Worm (Caenorhabditis elegans) whole organism, L1 larva: ENCODE measurements around the gene srxa-1.

Experiments
- C04F5.9 ChIP-seq: sonication (generic microtip); optimal IDR thresholded peaks from 2 replicates; lab custom pipeline; 2016; ENCODE audit warnings: missing genetic modification characterization, missing compliant biosample characterization
- C34B4.2 ChIP-seq: sonication (generic microtip); optimal IDR thresholded peaks from 2 replicates; lab custom pipeline; 2017; ENCODE audit warnings: mild to moderate bottlenecking, missing genetic modification characterization, missing compliant biosample characterization
- F16B12.6 ChIP-seq: fragments of 150-350 bp; optimal IDR thresholded peaks from 2 replicates; lab custom pipeline; 2014; ENCODE audit warnings: missing biosample characterization, missing genetic modification characterization
- Y116A8C.19 ChIP-seq: sonication (generic microtip); optimal IDR thresholded peaks from 2 replicates; lab custom pipeline; 2016; ENCODE audit warnings: missing compliant biosample characterization, missing genetic modification characterization, borderline replicate concordance
- alr-1 ChIP-seq: fragments of 200-800 bp; sonication (Bioruptor generic); optimal IDR thresholded peaks from 2 replicates; lab custom pipeline; 2018; ENCODE audit warnings: borderline replicate concordance, mild to moderate bottlenecking, missing genetic modification characterization, missing compliant biosample characterization
- ama-1 ChIP-seq: fragments of 150-350 bp; optimal IDR thresholded peaks from 2 replicates; lab custom pipeline; 2014
- ceh-63 ChIP-seq: fragments of 200-800 bp; sonication (Bioruptor generic); optimal IDR thresholded peaks from 2 replicates; lab custom pipeline; 2018; ENCODE audit warnings: mild to moderate bottlenecking, missing genetic modification characterization, missing compliant biosample characterization
- ceh-90 ChIP-seq: sonication (generic microtip); optimal IDR thresholded peaks from 2 replicates; lab custom pipeline; 2016; ENCODE audit warnings: missing genetic modification characterization, missing compliant biosample characterization
- dpl-1 ChIP-seq, 3 experiments: fragments of 150-350 bp in 2 of 3; sonication (generic microtip) in 1 of 3; optimal IDR thresholded peaks; 2 replicates each; lab custom pipeline; 2014 to 2017; ENCODE audit warnings: missing biosample characterization in 3 of 3, missing genetic modification characterization in 3 of 3, missing genetic modification reagents in 3 of 3
- dsc-1 ChIP-seq: sonication (generic microtip); optimal IDR thresholded peaks from 2 replicates; lab custom pipeline; 2016; ENCODE audit warnings: mild to moderate bottlenecking, missing genetic modification characterization, missing compliant biosample characterization
- efl-1 ChIP-seq, 4 experiments: fragments of 150-350 bp; optimal IDR thresholded peaks in 3 of 4; peaks in 1 of 4; 1 replicate in 1 of 4; 2 replicates in 3 of 4; lab custom pipeline; 2014; ENCODE audit warnings: missing biosample characterization in 2 of 4, missing genetic modification characterization in 2 of 4, missing genetic modification reagents in 2 of 4
- egl-27 ChIP-seq, 2 experiments: fragments of 150-350 bp in 1 of 2; sonication (generic microtip); optimal IDR thresholded peaks; 3 replicates each; lab custom pipeline; 2017 to 2018; ENCODE audit warnings: missing biosample characterization in 2 of 2, missing genetic modification characterization in 2 of 2, missing genetic modification reagents in 2 of 2
- elt-3 ChIP-seq, 6 experiments: fragments of 150-350 bp in 1 of 6; sonication (generic microtip); optimal IDR thresholded peaks; 2 replicates each; lab custom pipeline; 2017 to 2018; ENCODE audit warnings: missing biosample characterization in 6 of 6, missing genetic modification characterization in 6 of 6, inconsistent platforms in 1 of 6
- ets-5 ChIP-seq: fragments of 200-800 bp; sonication (Bioruptor generic); IDR thresholded peaks from 2 replicates; pipeline ENCODE4 v1.3.6; 2022; ENCODE audit warnings: missing genetic modification characterization, missing compliant biosample characterization
- fkh-10 ChIP-seq: sonication (generic microtip); optimal IDR thresholded peaks from 2 replicates; lab custom pipeline; 2017; ENCODE audit warnings: missing biosample characterization, missing genetic modification reagents, missing genetic modification characterization
- fkh-4 ChIP-seq: sonication (generic microtip); optimal IDR thresholded peaks from 2 replicates; lab custom pipeline; 2016; ENCODE audit warnings: missing compliant biosample characterization, missing genetic modification characterization, borderline replicate concordance
- fos-1 ChIP-seq: fragments of 150-350 bp; optimal IDR thresholded peaks from 2 replicates; lab custom pipeline; 2014; ENCODE audit warnings: missing biosample characterization, missing genetic modification characterization
- grh-1 ChIP-seq: fragments of 200-800 bp; sonication (Bioruptor generic); IDR thresholded peaks from 2 replicates; pipeline ENCODE4 v1.3.6; 2022; ENCODE audit warnings: missing genetic modification reagents, missing genetic modification characterization, missing compliant biosample characterization
- hlh-4 ChIP-seq: sonication (generic microtip); optimal IDR thresholded peaks from 2 replicates; lab custom pipeline; 2016; ENCODE audit warnings: mild to moderate bottlenecking, missing genetic modification characterization, missing compliant biosample characterization
- isw-1 ChIP-seq: fragments of 200-800 bp; sonication (Bioruptor generic); IDR thresholded peaks from 2 replicates; pipeline ENCODE4 v1.3.6; 2022; ENCODE audit warnings: missing genetic modification characterization, missing compliant biosample characterization
- lin-14 ChIP-seq: fragments of 200-800 bp; sonication (Bioruptor generic); optimal IDR thresholded peaks from 2 replicates; lab custom pipeline; 2018; ENCODE audit warnings: mild to moderate bottlenecking, missing genetic modification characterization, moderate library complexity, missing compliant biosample characterization
- lin-15B ChIP-seq: fragments of 150-350 bp; sonication (generic microtip); optimal IDR thresholded peaks from 3 replicates; lab custom pipeline; 2014; ENCODE audit warnings: missing biosample characterization, missing genetic modification characterization
- lin-39 ChIP-seq: fragments of 150-350 bp; optimal IDR thresholded peaks from 2 replicates; lab custom pipeline; 2014; ENCODE audit warnings: missing biosample characterization, missing genetic modification reagents, missing genetic modification characterization
- lsy-2 ChIP-seq, 2 experiments: fragments of 150-350 bp; optimal IDR thresholded peaks; 2 replicates each; lab custom pipeline; 2014; ENCODE audit warnings: missing biosample characterization in 2 of 2, missing genetic modification characterization in 2 of 2
- mdl-1 ChIP-seq, 2 experiments: fragments of 150-350 bp; optimal IDR thresholded peaks; 2 replicates each; lab custom pipeline; 2014 to 2017; ENCODE audit warnings: missing biosample characterization in 2 of 2, missing genetic modification characterization in 2 of 2, inconsistent platforms in 1 of 2
- mef-2 ChIP-seq: fragments of 150-350 bp; optimal IDR thresholded peaks from 2 replicates; lab custom pipeline; 2014; ENCODE audit warnings: missing biosample characterization, missing genetic modification characterization
- nhr-12 ChIP-seq: sonication (generic microtip); optimal IDR thresholded peaks from 2 replicates; lab custom pipeline; 2017; ENCODE audit warnings: missing biosample characterization, missing genetic modification characterization
- nhr-20 ChIP-seq: sonication (generic microtip); optimal IDR thresholded peaks from 2 replicates; lab custom pipeline; 2016; ENCODE audit warnings: mild to moderate bottlenecking, missing genetic modification characterization, missing compliant biosample characterization
- nhr-28 ChIP-seq: fragments of 150-350 bp; optimal IDR thresholded peaks from 2 replicates; lab custom pipeline; 2014; ENCODE audit warnings: missing biosample characterization, missing genetic modification characterization
- nhr-47 ChIP-seq: sonication (generic microtip); optimal IDR thresholded peaks from 2 replicates; lab custom pipeline; 2016; ENCODE audit warnings: mild to moderate bottlenecking, missing genetic modification characterization, moderate library complexity, missing compliant biosample characterization
- nhr-77 ChIP-seq: fragments of 150-350 bp; optimal IDR thresholded peaks from 2 replicates; lab custom pipeline; 2014; ENCODE audit warnings: missing biosample characterization, missing genetic modification characterization
- nhr-84 ChIP-seq: sonication (generic microtip); optimal IDR thresholded peaks from 2 replicates; lab custom pipeline; 2017; ENCODE audit warnings: missing biosample characterization, missing genetic modification characterization
- nhr-85 ChIP-seq: sonication (generic microtip); peaks from one replicate; lab custom pipeline; 2016; ENCODE audit warnings: missing genetic modification characterization, inconsistent platforms, missing compliant biosample characterization
- nhr-90 ChIP-seq: sonication (generic microtip); optimal IDR thresholded peaks from 2 replicates; lab custom pipeline; 2016; ENCODE audit warnings: mild to moderate bottlenecking, missing genetic modification characterization, missing compliant biosample characterization; ENCODE audit not compliant: poor library complexity
- pag-3 ChIP-seq: sonication (generic microtip); optimal IDR thresholded peaks from 2 replicates; lab custom pipeline; 2017; ENCODE audit warnings: missing genetic modification characterization, mild to moderate bottlenecking, missing compliant biosample characterization, antibody characterized with exemption, borderline replicate concordance; ENCODE audit not compliant: insufficient read depth
- pax-3 ChIP-seq: fragments of 200-800 bp; sonication (Bioruptor generic); optimal IDR thresholded peaks from 2 replicates; lab custom pipeline; 2018; ENCODE audit warnings: mild to moderate bottlenecking, missing genetic modification characterization, moderate library complexity, missing compliant biosample characterization
- pqm-1 ChIP-seq: sonication (generic microtip); optimal IDR thresholded peaks from 3 replicates; lab custom pipeline; 2017; ENCODE audit warnings: missing biosample characterization, missing genetic modification characterization
- rnt-1 ChIP-seq: sonication (generic microtip); optimal IDR thresholded peaks from 2 replicates; lab custom pipeline; 2016; ENCODE audit warnings: mild to moderate bottlenecking, missing genetic modification characterization, moderate library complexity, missing compliant biosample characterization
- sox-4 ChIP-seq: sonication (generic microtip); optimal IDR thresholded peaks from 2 replicates; lab custom pipeline; 2016; ENCODE audit warnings: missing genetic modification characterization, missing compliant biosample characterization
- sptf-1 ChIP-seq: fragments of 150-350 bp; optimal IDR thresholded peaks from 2 replicates; lab custom pipeline; 2014; ENCODE audit warnings: missing biosample characterization, missing genetic modification characterization
- sup-37 ChIP-seq: fragments of 200-800 bp; sonication (Bioruptor generic); optimal IDR thresholded peaks from 2 replicates; lab custom pipeline; 2018; ENCODE audit warnings: mild to moderate bottlenecking, missing genetic modification characterization, missing compliant biosample characterization
- swsn-7 ChIP-seq: sonication (generic microtip); optimal IDR thresholded peaks from 2 replicates; lab custom pipeline; 2016; ENCODE audit warnings: missing genetic modification characterization, missing compliant biosample characterization
- unc-130 ChIP-seq: fragments of 150-350 bp; optimal IDR thresholded peaks from 2 replicates; lab custom pipeline; 2017; ENCODE audit warnings: missing biosample characterization, missing genetic modification characterization, inconsistent platforms
- unc-30 ChIP-seq: sonication (generic microtip); optimal IDR thresholded peaks from 2 replicates; lab custom pipeline; 2017; ENCODE audit warnings: missing biosample characterization, missing genetic modification characterization
- unc-62 ChIP-seq: fragments of 150-350 bp; optimal IDR thresholded peaks from 2 replicates; lab custom pipeline; 2014; ENCODE audit warnings: missing biosample characterization, missing genetic modification reagents, missing genetic modification characterization
- unc-86 ChIP-seq: sonication (generic microtip); optimal IDR thresholded peaks from 2 replicates; lab custom pipeline; 2016; ENCODE audit warnings: missing genetic modification characterization, missing compliant biosample characterization
- xbp-1 ChIP-seq: sonication (generic microtip); optimal IDR thresholded peaks from 2 replicates; lab custom pipeline; 2016; ENCODE audit warnings: missing genetic modification characterization, missing compliant biosample characterization
- zag-1 ChIP-seq: fragments of 150-350 bp; optimal IDR thresholded peaks from 2 replicates; lab custom pipeline; 2014; ENCODE audit warnings: missing biosample characterization, missing genetic modification characterization
- zip-4 ChIP-seq: fragments of 200-800 bp; sonication (Bioruptor generic); optimal IDR thresholded peaks from 2 replicates; lab custom pipeline; 2018; ENCODE audit warnings: mild to moderate bottlenecking, missing genetic modification characterization, moderate library complexity, missing compliant biosample characterization
- ztf-11 ChIP-seq, 2 experiments: sonication (generic microtip); optimal IDR thresholded peaks; 2 replicates each; lab custom pipeline; 2016 to 2017; ENCODE audit warnings: missing genetic modification characterization in 2 of 2, missing biosample characterization in 1 of 2, missing compliant biosample characterization in 1 of 2
- ztf-4 ChIP-seq: fragments of 150-350 bp; optimal IDR thresholded peaks from 2 replicates; lab custom pipeline; 2014; ENCODE audit warnings: missing biosample characterization, missing genetic modification characterization

Gene srxa-1

DNA sequence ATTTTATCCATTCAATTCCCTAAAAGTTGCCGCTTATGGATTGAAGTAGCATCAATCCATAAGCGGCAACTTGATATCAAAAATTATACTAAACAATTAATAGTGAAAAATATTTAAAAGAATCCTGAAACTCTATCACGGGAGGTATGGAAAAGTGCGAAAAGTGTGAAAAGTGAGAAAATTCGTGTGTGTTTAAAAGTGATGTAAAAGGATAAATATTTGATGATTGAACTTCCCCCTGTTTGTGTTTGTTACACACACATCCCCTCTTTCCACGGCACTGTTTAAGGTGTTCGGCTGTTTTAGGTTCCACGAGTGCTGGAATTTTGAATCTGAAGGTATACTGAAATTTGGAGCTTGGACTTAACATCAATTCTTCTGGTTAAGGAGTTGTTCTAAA lies 16.1 kb downstream of the srxa-1 start:
- no peak for TF ChIP-seq pqm-1
- TF ChIP-seq, all 84 proteins: peak for 0

DNA sequence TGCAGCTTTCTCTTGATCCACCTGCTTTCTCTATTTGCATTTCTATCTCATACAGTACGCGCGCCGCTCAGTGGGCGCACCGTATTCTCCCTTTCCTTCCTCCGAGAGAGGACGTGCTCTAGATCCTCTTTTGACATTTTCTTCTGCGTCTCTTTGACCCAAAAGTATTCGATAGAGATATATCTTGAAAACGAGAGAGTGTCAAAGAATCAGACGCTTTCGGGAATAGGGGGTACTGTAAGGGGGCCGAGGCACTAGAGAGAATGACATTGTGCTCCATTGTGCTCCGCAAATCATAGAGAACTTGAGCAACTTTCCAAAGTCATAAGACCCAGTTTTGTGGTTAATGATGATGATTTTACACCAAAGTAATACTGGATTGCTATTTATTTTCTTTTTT lies 17.2 kb downstream of the srxa-1 start:
- TF ChIP-seq nhr-12 (tag; lab: Kevin White, UChicago) (no peak), swsn-7 (tag; lab: Kevin White, UChicago) (peak; percentile 14), C34B4.2 (tag; lab: Kevin White, UChicago) (no peak), efl-1 (optimal IDR thresholded peaks at IDR 0.05; lab: Kevin White, UChicago) (no peak), efl-1 (GFP tag; optimal IDR thresholded peaks at IDR 0.05 in 1 of 2; lab: Kevin White, UChicago) (no peak), elt-3 (tag; optimal IDR thresholded peaks at IDR 0.05; lab: Kevin White, UChicago) (no peak), nhr-47 (tag; lab: Kevin White, UChicago) (no peak), zip-4 (GFP tag; lab: Kevin White, UChicago) (no peak), mef-2 (tag; lab: Kevin White, UChicago) (no peak), sptf-1 (no peak), pax-3 (no peak), rnt-1 (tag; lab: Kevin White, UChicago) (no peak), pag-3 (tag; lab: Kevin White, UChicago) (no peak), lin-39 (tag; lab: Kevin White, UChicago) (no peak), sox-4 (tag; lab: Kevin White, UChicago) (no peak), lin-15B (tag; lab: Kevin White, UChicago) (no peak), dpl-1 (GFP tag; optimal IDR thresholded peaks at IDR 0.05; lab: Kevin White, UChicago) (no peak), egl-27 (tag; optimal IDR thresholded peaks at IDR 0.05; lab: Kevin White, UChicago) (no peak), nhr-85 (tag; lab: Kevin White, UChicago) (no peak), F16B12.6 (tag; lab: Kevin White, UChicago) (no peak), pqm-1 (no peak), dsc-1 (tag; lab: Kevin White, UChicago) (no peak), alr-1 (tag; lab: Kevin White, UChicago) (no peak), hlh-4 (tag; lab: Kevin White, UChicago) (no peak), nhr-77 (tag; lab: Kevin White, UChicago) (peak; percentile 69), fkh-4 (tag; lab: Kevin White, UChicago) (no peak), nhr-28 (tag; lab: Kevin White, UChicago) (no peak), zag-1 (tag; lab: Kevin White, UChicago) (no peak), mdl-1 (tag; optimal IDR thresholded peaks at IDR 0.05; lab: Kevin White, UChicago) (peak in 1 of 2 experiments; percentile 25), ama-1 (lab: Kevin White, UChicago) (no peak), grh-1 (no peak), ztf-11 (tag; optimal IDR thresholded peaks at IDR 0.05; lab: Kevin White, UChicago) (no peak), ets-5 (no peak), unc-130 (no peak), sup-37 (GFP tag; lab: Kevin White, UChicago) (no peak), ceh-63 (no peak), fkh-10 (GFP tag; lab: Kevin White, UChicago) (no peak), unc-86 (no peak), fos-1 (tag; lab: Kevin White, UChicago) (no peak), nhr-90 (tag; lab: Kevin White, UChicago) (no peak), Y116A8C.19 (no peak), xbp-1 (tag; lab: Kevin White, UChicago) (no peak), C04F5.9 (tag; lab: Kevin White, UChicago) (no peak), lsy-2 (tag; optimal IDR thresholded peaks at IDR 0.05; lab: Kevin White, UChicago) (peak in 1 of 2 experiments; percentile 86), unc-30 (no peak), lin-14 (GFP tag; lab: Kevin White, UChicago) (peak; percentile 37), ceh-90 (tag; lab: Kevin White, UChicago) (no peak), unc-62 (GFP tag; lab: Kevin White, UChicago) (no peak), ztf-4 (no peak), nhr-84 (no peak), nhr-20 (peak; percentile 27), isw-1 (GFP tag; lab: Robert Waterston, UW) (no peak)
